Worm (Caenorhabditis elegans) whole organism, L1 larva: Measurements from ENCODE around the gene M03C11.6.
A peak's percentile ranks its signal among the peaks of the same experiment; 100 is the strongest.

Source experiments
- C04F5.9 ChIP-seq: sonication (generic microtip); optimal IDR thresholded peaks from 2 replicates; lab custom pipeline; 2016; ENCODE audit warnings: missing genetic modification characterization, missing compliant biosample characterization
- C34B4.2 ChIP-seq: sonication (generic microtip); optimal IDR thresholded peaks from 2 replicates; lab custom pipeline; 2017; ENCODE audit warnings: mild to moderate bottlenecking, missing genetic modification characterization, missing compliant biosample characterization
- F16B12.6 ChIP-seq: fragments of 150-350 bp; optimal IDR thresholded peaks from 2 replicates; lab custom pipeline; 2014; ENCODE audit warnings: missing biosample characterization, missing genetic modification characterization
- Y116A8C.19 ChIP-seq: sonication (generic microtip); optimal IDR thresholded peaks from 2 replicates; lab custom pipeline; 2016; ENCODE audit warnings: missing compliant biosample characterization, missing genetic modification characterization, borderline replicate concordance
- aly-2 ChIP-seq: fragments of 150-350 bp; optimal IDR thresholded peaks from 2 replicates; lab custom pipeline; 2014; ENCODE audit warnings: missing biosample characterization, missing genetic modification characterization
- blmp-1 ChIP-seq: fragments of 150-350 bp; optimal IDR thresholded peaks from 2 replicates; lab custom pipeline; 2014; ENCODE audit warnings: missing biosample characterization, missing genetic modification characterization
- ceh-88 ChIP-seq: fragments of 200-800 bp; sonication (Bioruptor generic); IDR thresholded peaks from 2 replicates; pipeline ENCODE4 v1.3.6; 2022; ENCODE audit warnings: missing genetic modification characterization, missing compliant biosample characterization
- ceh-90 ChIP-seq: sonication (generic microtip); optimal IDR thresholded peaks from 2 replicates; lab custom pipeline; 2016; ENCODE audit warnings: missing genetic modification characterization, missing compliant biosample characterization
- ces-1 ChIP-seq: fragments of 150-350 bp; optimal IDR thresholded peaks from 2 replicates; lab custom pipeline; 2014; ENCODE audit warnings: missing biosample characterization, missing genetic modification reagents, missing genetic modification characterization
- dpl-1 ChIP-seq, 3 experiments: fragments of 150-350 bp in 2 of 3; sonication (generic microtip) in 1 of 3; optimal IDR thresholded peaks; 2 replicates each; lab custom pipeline; 2014 to 2017; ENCODE audit warnings: missing biosample characterization in 3 of 3, missing genetic modification characterization in 3 of 3, missing genetic modification reagents in 3 of 3
- dsc-1 ChIP-seq: sonication (generic microtip); optimal IDR thresholded peaks from 2 replicates; lab custom pipeline; 2016; ENCODE audit warnings: mild to moderate bottlenecking, missing genetic modification characterization, missing compliant biosample characterization
- egl-27 ChIP-seq, 2 experiments: fragments of 150-350 bp in 1 of 2; sonication (generic microtip); optimal IDR thresholded peaks; 3 replicates each; lab custom pipeline; 2017 to 2018; ENCODE audit warnings: missing biosample characterization in 2 of 2, missing genetic modification characterization in 2 of 2, missing genetic modification reagents in 2 of 2
- elt-2 ChIP-seq: sonication (generic microtip); optimal IDR thresholded peaks from 2 replicates; lab custom pipeline; 2016; ENCODE audit warnings: missing genetic modification characterization, mild to moderate bottlenecking, inconsistent platforms, missing compliant biosample characterization, missing genetic modification reagents
- ets-5 ChIP-seq: fragments of 200-800 bp; sonication (Bioruptor generic); IDR thresholded peaks from 2 replicates; pipeline ENCODE4 v1.3.6; 2022; ENCODE audit warnings: missing genetic modification characterization, missing compliant biosample characterization
- fkh-4 ChIP-seq: sonication (generic microtip); optimal IDR thresholded peaks from 2 replicates; lab custom pipeline; 2016; ENCODE audit warnings: missing compliant biosample characterization, missing genetic modification characterization, borderline replicate concordance
- fkh-8 ChIP-seq: sonication (generic microtip); optimal IDR thresholded peaks from 2 replicates; lab custom pipeline; 2016; ENCODE audit warnings: mild to moderate bottlenecking, missing genetic modification characterization, missing compliant biosample characterization
- fos-1 ChIP-seq: fragments of 150-350 bp; optimal IDR thresholded peaks from 2 replicates; lab custom pipeline; 2014; ENCODE audit warnings: missing biosample characterization, missing genetic modification characterization
- grh-1 ChIP-seq: fragments of 200-800 bp; sonication (Bioruptor generic); IDR thresholded peaks from 2 replicates; pipeline ENCODE4 v1.3.6; 2022; ENCODE audit warnings: missing genetic modification reagents, missing genetic modification characterization, missing compliant biosample characterization
- hlh-4 ChIP-seq: sonication (generic microtip); optimal IDR thresholded peaks from 2 replicates; lab custom pipeline; 2016; ENCODE audit warnings: mild to moderate bottlenecking, missing genetic modification characterization, missing compliant biosample characterization
- hpl-2 ChIP-seq: fragments of 150-350 bp; optimal IDR thresholded peaks from 2 replicates; lab custom pipeline; 2014; ENCODE audit warnings: missing biosample characterization, missing genetic modification reagents, missing genetic modification characterization
- lin-14 ChIP-seq: fragments of 200-800 bp; sonication (Bioruptor generic); optimal IDR thresholded peaks from 2 replicates; lab custom pipeline; 2018; ENCODE audit warnings: mild to moderate bottlenecking, missing genetic modification characterization, moderate library complexity, missing compliant biosample characterization
- lin-15B ChIP-seq: fragments of 150-350 bp; sonication (generic microtip); optimal IDR thresholded peaks from 3 replicates; lab custom pipeline; 2014; ENCODE audit warnings: missing biosample characterization, missing genetic modification characterization
- lin-35 ChIP-seq, 2 experiments: fragments of 150-350 bp; optimal IDR thresholded peaks; 2 replicates each; lab custom pipeline; 2014; ENCODE audit warnings: missing biosample characterization in 2 of 2, missing genetic modification characterization in 2 of 2, missing genetic modification reagents in 2 of 2
- lir-3 ChIP-seq: sonication (generic microtip); optimal IDR thresholded peaks from 2 replicates; lab custom pipeline; 2016; ENCODE audit warnings: mild to moderate bottlenecking, missing genetic modification characterization, moderate library complexity, missing compliant biosample characterization; ENCODE audit not compliant: poor library complexity
- mab-9 ChIP-seq: fragments of 200-800 bp; sonication (Bioruptor generic); IDR thresholded peaks from 2 replicates; pipeline ENCODE4 v1.3.6; 2022; ENCODE audit warnings: missing genetic modification reagents, missing genetic modification characterization, missing compliant biosample characterization
- mdl-1 ChIP-seq, 2 experiments: fragments of 150-350 bp; optimal IDR thresholded peaks; 2 replicates each; lab custom pipeline; 2014 to 2017; ENCODE audit warnings: missing biosample characterization in 2 of 2, missing genetic modification characterization in 2 of 2, inconsistent platforms in 1 of 2
- mep-1 ChIP-seq: fragments of 150-350 bp; optimal IDR thresholded peaks from 2 replicates; lab custom pipeline; 2014; ENCODE audit warnings: missing biosample characterization, missing genetic modification characterization
- nhr-19 ChIP-seq: fragments of 200-800 bp; sonication (Bioruptor generic); conservative IDR thresholded peaks from 2 replicates; pipeline ENCODE4 v1.3.6; 2022; ENCODE audit warnings: missing genetic modification characterization, missing compliant biosample characterization
- nhr-237 ChIP-seq: fragments of 150-350 bp; optimal IDR thresholded peaks from 2 replicates; lab custom pipeline; 2014; ENCODE audit warnings: missing biosample characterization, missing genetic modification characterization
- nhr-28 ChIP-seq: fragments of 150-350 bp; optimal IDR thresholded peaks from 2 replicates; lab custom pipeline; 2014; ENCODE audit warnings: missing biosample characterization, missing genetic modification characterization
- nhr-47 ChIP-seq: sonication (generic microtip); optimal IDR thresholded peaks from 2 replicates; lab custom pipeline; 2016; ENCODE audit warnings: mild to moderate bottlenecking, missing genetic modification characterization, moderate library complexity, missing compliant biosample characterization
- nhr-71 ChIP-seq: sonication (generic microtip); optimal IDR thresholded peaks from 2 replicates; lab custom pipeline; 2016; ENCODE audit warnings: mild to moderate bottlenecking, missing genetic modification characterization, moderate library complexity, missing compliant biosample characterization
- nhr-76 ChIP-seq: sonication (generic microtip); optimal IDR thresholded peaks from 2 replicates; lab custom pipeline; 2017; ENCODE audit warnings: missing biosample characterization, missing genetic modification characterization
- nhr-84 ChIP-seq: sonication (generic microtip); optimal IDR thresholded peaks from 2 replicates; lab custom pipeline; 2017; ENCODE audit warnings: missing biosample characterization, missing genetic modification characterization
- nhr-85 ChIP-seq: sonication (generic microtip); peaks from one replicate; lab custom pipeline; 2016; ENCODE audit warnings: missing genetic modification characterization, inconsistent platforms, missing compliant biosample characterization
- rnt-1 ChIP-seq: sonication (generic microtip); optimal IDR thresholded peaks from 2 replicates; lab custom pipeline; 2016; ENCODE audit warnings: mild to moderate bottlenecking, missing genetic modification characterization, moderate library complexity, missing compliant biosample characterization
- skn-1 ChIP-seq: fragments of 150-350 bp; optimal IDR thresholded peaks from 2 replicates; lab custom pipeline; 2014; ENCODE audit warnings: missing biosample characterization, missing genetic modification characterization
- snpc-4 ChIP-seq: fragments of 150-350 bp; optimal IDR thresholded peaks from 2 replicates; lab custom pipeline; 2014; ENCODE audit warnings: missing biosample characterization, missing genetic modification characterization
- snu-23 ChIP-seq: sonication (generic microtip); optimal IDR thresholded peaks from 2 replicates; lab custom pipeline; 2016; ENCODE audit warnings: missing genetic modification characterization, missing compliant biosample characterization
- sox-4 ChIP-seq: sonication (generic microtip); optimal IDR thresholded peaks from 2 replicates; lab custom pipeline; 2016; ENCODE audit warnings: missing genetic modification characterization, missing compliant biosample characterization
- sup-37 ChIP-seq: fragments of 200-800 bp; sonication (Bioruptor generic); optimal IDR thresholded peaks from 2 replicates; lab custom pipeline; 2018; ENCODE audit warnings: mild to moderate bottlenecking, missing genetic modification characterization, missing compliant biosample characterization
- unc-30 ChIP-seq: sonication (generic microtip); optimal IDR thresholded peaks from 2 replicates; lab custom pipeline; 2017; ENCODE audit warnings: missing biosample characterization, missing genetic modification characterization
- unc-86 ChIP-seq: sonication (generic microtip); optimal IDR thresholded peaks from 2 replicates; lab custom pipeline; 2016; ENCODE audit warnings: missing genetic modification characterization, missing compliant biosample characterization
- unc-98 ChIP-seq: fragments of 200-800 bp; sonication (Bioruptor generic); IDR thresholded peaks from 2 replicates; pipeline ENCODE4 v1.3.6; 2022; ENCODE audit warnings: missing genetic modification characterization, missing compliant biosample characterization
- zag-1 ChIP-seq: fragments of 150-350 bp; optimal IDR thresholded peaks from 2 replicates; lab custom pipeline; 2014; ENCODE audit warnings: missing biosample characterization, missing genetic modification characterization
- zip-4 ChIP-seq: fragments of 200-800 bp; sonication (Bioruptor generic); optimal IDR thresholded peaks from 2 replicates; lab custom pipeline; 2018; ENCODE audit warnings: mild to moderate bottlenecking, missing genetic modification characterization, moderate library complexity, missing compliant biosample characterization
- ztf-11 ChIP-seq, 2 experiments: sonication (generic microtip); optimal IDR thresholded peaks; 2 replicates each; lab custom pipeline; 2016 to 2017; ENCODE audit warnings: missing genetic modification characterization in 2 of 2, missing biosample characterization in 1 of 2, missing compliant biosample characterization in 1 of 2

The M03C11.6 gene

ce11 chrIII:10461164-10461546, 37.3 kb upstream of the M03C11.6 start, which contains the start of gene atx-2 (continued):
- TF ChIP-seq egl-27 (tag; optimal IDR thresholded peaks at IDR 0.05; lab: Kevin White, UChicago), result no peak
- no peak for TF ChIP-seq hlh-4 (tag; lab: Kevin White, UChicago)
- peak; percentile 83 for TF ChIP-seq dsc-1 (tag; lab: Kevin White, UChicago)
- TF ChIP-seq snpc-4 (tag; lab: Kevin White, UChicago), result peak; percentile 69
- TF ChIP-seq rnt-1 (tag; lab: Kevin White, UChicago), result peak; percentile 96
- TF ChIP-seq lir-3 (tag; lab: Kevin White, UChicago), result peak; percentile 76
- TF ChIP-seq dpl-1 (GFP tag; optimal IDR thresholded peaks at IDR 0.05; lab: Kevin White, UChicago), result peak; percentile 63 to 69 (median 68)
- TF ChIP-seq nhr-85 (tag; lab: Kevin White, UChicago), result peak; percentile 77
- TF ChIP-seq lin-15B (tag; lab: Kevin White, UChicago), result peak; percentile 41
- peak; percentile 7 for TF ChIP-seq ces-1
- TF ChIP-seq nhr-47 (tag; lab: Kevin White, UChicago), result peak; percentile 82
- TF ChIP-seq lin-14 (GFP tag; lab: Kevin White, UChicago), result peak; percentile 79
- peak in 1 of 2 experiments; percentile 73 for TF ChIP-seq ztf-11 (tag; optimal IDR thresholded peaks at IDR 0.05; lab: Kevin White, UChicago)
- TF ChIP-seq Y116A8C.19 (tag; lab: Kevin White, UChicago), result no peak
- TF ChIP-seq nhr-28 (tag; lab: Kevin White, UChicago), result no peak
- TF ChIP-seq nhr-237 (tag; lab: Kevin White, UChicago), result no peak
- TF ChIP-seq nhr-19, result peak; percentile 79
- no peak for TF ChIP-seq fos-1 (tag; lab: Kevin White, UChicago)
- TF ChIP-seq C34B4.2, result peak; percentile 9
- TF ChIP-seq zip-4, result peak; percentile 46
- peak; percentile 73 for TF ChIP-seq skn-1 (tag; lab: Kevin White, UChicago)
- peak; percentile 62 for TF ChIP-seq hpl-2 (GFP tag; lab: Kevin White, UChicago)
- peak; percentile 33 for TF ChIP-seq blmp-1 (tag; lab: Kevin White, UChicago)
- peak in 1 of 2 experiments; percentile 41 for TF ChIP-seq mdl-1 (tag; optimal IDR thresholded peaks at IDR 0.05; lab: Kevin White, UChicago)
- no peak for TF ChIP-seq ets-5
- peak; percentile 75 for TF ChIP-seq nhr-71 (tag; lab: Kevin White, UChicago)
- TF ChIP-seq nhr-76 (tag; lab: Kevin White, UChicago), result peak; percentile 44
- TF ChIP-seq unc-98 (GFP tag; lab: Robert Waterston, UW), result peak; percentile 60; the same call in 1 of the 2 replicates
- no peak for TF ChIP-seq aly-2
- TF ChIP-seq F16B12.6 (tag; lab: Kevin White, UChicago), result peak; percentile 55
- no peak for TF ChIP-seq sox-4 (tag; lab: Kevin White, UChicago)
- peak; percentile 81 for TF ChIP-seq fkh-8 (tag; lab: Kevin White, UChicago)
- peak; percentile 6; the same call in 1 of the 2 replicates for TF ChIP-seq ceh-88
- no peak for TF ChIP-seq ceh-90
- TF ChIP-seq nhr-84 (tag; lab: Kevin White, UChicago), result no peak
- TF ChIP-seq snu-23, result peak; percentile 81
- peak; percentile 60 for TF ChIP-seq grh-1
- TF ChIP-seq C04F5.9 (tag; lab: Kevin White, UChicago), result peak; percentile 11
- no peak for TF ChIP-seq unc-30 (tag; lab: Kevin White, UChicago)
- TF ChIP-seq sup-37 (GFP tag; lab: Kevin White, UChicago), result no peak
- TF ChIP-seq mab-9, result peak; percentile 77
- TF ChIP-seq mep-1 (tag; lab: Kevin White, UChicago), result peak; percentile 62
- TF ChIP-seq fkh-4 (tag; lab: Kevin White, UChicago), result no peak
- TF ChIP-seq elt-2, result no peak
- TF ChIP-seq lin-35 (GFP tag; optimal IDR thresholded peaks at IDR 0.05; lab: Kevin White, UChicago), result peak; percentile 54 to 62
- no peak for TF ChIP-seq zag-1 (tag; lab: Kevin White, UChicago)
- peak; percentile 65 for TF ChIP-seq unc-86 (tag; lab: Kevin White, UChicago)
